Worm (Caenorhabditis elegans) whole organism, L2 larva: ENCODE data around the gene glf-1.

Experiments used
- C34F6.9 ChIP-seq: fragments of 150-350 bp; optimal IDR thresholded peaks from 2 replicates; lab custom pipeline; 2014; ENCODE audit warnings: missing biosample characterization, missing genetic modification characterization
- F13H6.1 ChIP-seq: sonication (generic microtip); optimal IDR thresholded peaks from 2 replicates; lab custom pipeline; 2016; ENCODE audit warnings: missing genetic modification characterization, missing compliant biosample characterization
- R02D3.7 ChIP-seq: fragments of 150-350 bp; optimal IDR thresholded peaks from 2 replicates; lab custom pipeline; 2014; ENCODE audit warnings: missing biosample characterization, missing genetic modification characterization
- Y55F3AM.14 ChIP-seq: fragments of 200-800 bp; sonication (Bioruptor generic); optimal IDR thresholded peaks from 2 replicates; lab custom pipeline; 2018; ENCODE audit warnings: mild to moderate bottlenecking, missing genetic modification characterization, missing compliant biosample characterization
- ZK546.5 ChIP-seq: sonication (generic microtip); optimal IDR thresholded peaks from 2 replicates; lab custom pipeline; 2017; ENCODE audit warnings: missing biosample characterization, missing genetic modification characterization
- aly-2 ChIP-seq: fragments of 150-350 bp; optimal IDR thresholded peaks from 2 replicates; lab custom pipeline; 2014; ENCODE audit warnings: missing biosample characterization, missing genetic modification characterization
- ama-1 ChIP-seq: fragments of 150-350 bp; optimal IDR thresholded peaks from 2 replicates; lab custom pipeline; 2018; ENCODE audit warnings: inconsistent platforms
- blmp-1 ChIP-seq: sonication (generic microtip); optimal IDR thresholded peaks from 2 replicates; lab custom pipeline; 2017; ENCODE audit warnings: missing genetic modification characterization, mild to moderate bottlenecking, missing compliant biosample characterization, antibody characterized with exemption, moderate library complexity; ENCODE audit not compliant: insufficient read depth
- ceh-16 ChIP-seq: fragments of 150-350 bp; optimal IDR thresholded peaks from 2 replicates; lab custom pipeline; 2014; ENCODE audit warnings: missing biosample characterization, missing genetic modification characterization
- ceh-82 ChIP-seq: fragments of 150-350 bp; optimal IDR thresholded peaks from 2 replicates; lab custom pipeline; 2014; ENCODE audit warnings: missing biosample characterization, missing genetic modification characterization
- crh-2 ChIP-seq: sonication (generic microtip); optimal IDR thresholded peaks from 2 replicates; lab custom pipeline; 2017; ENCODE audit warnings: missing biosample characterization, missing genetic modification characterization
- dmd-4 ChIP-seq: sonication (generic microtip); optimal IDR thresholded peaks from 2 replicates; lab custom pipeline; 2017; ENCODE audit warnings: missing biosample characterization, missing genetic modification characterization
- egl-27 ChIP-seq: sonication (generic microtip); optimal IDR thresholded peaks from 3 replicates; lab custom pipeline; 2017; ENCODE audit warnings: missing biosample characterization, missing genetic modification reagents, missing genetic modification characterization
- elt-1 ChIP-seq: fragments of 150-350 bp; optimal IDR thresholded peaks from 2 replicates; lab custom pipeline; 2014; ENCODE audit warnings: missing biosample characterization, missing genetic modification characterization
- lin-11 ChIP-seq: fragments of 150-350 bp; sonication (generic microtip); optimal IDR thresholded peaks from 2 replicates; lab custom pipeline; 2014; ENCODE audit warnings: missing biosample characterization, missing genetic modification characterization, inconsistent platforms, mixed read lengths
- lin-13 ChIP-seq: fragments of 150-350 bp; optimal IDR thresholded peaks from 2 replicates; lab custom pipeline; 2014; ENCODE audit warnings: missing biosample characterization, missing genetic modification reagents, missing genetic modification characterization
- lin-39 ChIP-seq: fragments of 150-350 bp; optimal IDR thresholded peaks from 2 replicates; lab custom pipeline; 2014; ENCODE audit warnings: missing biosample characterization, missing genetic modification reagents, missing genetic modification characterization
- lsy-2 ChIP-seq, 2 experiments: fragments of 150-350 bp in 1 of 2; sonication (generic microtip) in 1 of 2; optimal IDR thresholded peaks; 2 replicates each; lab custom pipeline; 2014 to 2017; ENCODE audit warnings: missing biosample characterization in 2 of 2, missing genetic modification characterization in 2 of 2
- mab-5 ChIP-seq: fragments of 150-350 bp; optimal IDR thresholded peaks from 2 replicates; lab custom pipeline; 2014; ENCODE audit warnings: missing biosample characterization, missing genetic modification characterization
- mbf-1 ChIP-seq: sonication (generic microtip); optimal IDR thresholded peaks from 2 replicates; lab custom pipeline; 2017; ENCODE audit warnings: missing biosample characterization, missing genetic modification characterization
- mdl-1 ChIP-seq, 2 experiments: fragments of 150-350 bp in 1 of 2; sonication (generic microtip) in 1 of 2; optimal IDR thresholded peaks; 2 replicates each; lab custom pipeline; 2017; ENCODE audit warnings: missing biosample characterization in 2 of 2, missing genetic modification characterization in 2 of 2
- nhr-10 ChIP-seq: sonication (generic microtip); optimal IDR thresholded peaks from 2 replicates; lab custom pipeline; 2017; ENCODE audit warnings: missing biosample characterization, missing genetic modification characterization
- nhr-129 ChIP-seq: fragments of 150-350 bp; optimal IDR thresholded peaks from 2 replicates; lab custom pipeline; 2014; ENCODE audit warnings: missing biosample characterization, missing genetic modification characterization
- nhr-21 ChIP-seq: fragments of 150-350 bp; optimal IDR thresholded peaks from 2 replicates; lab custom pipeline; 2014; ENCODE audit warnings: missing biosample characterization, missing genetic modification characterization
- nhr-237 ChIP-seq: fragments of 150-350 bp; optimal IDR thresholded peaks from 2 replicates; lab custom pipeline; 2014; ENCODE audit warnings: missing biosample characterization, missing genetic modification characterization
- nhr-77 ChIP-seq: fragments of 150-350 bp; optimal IDR thresholded peaks from 2 replicates; lab custom pipeline; 2014; ENCODE audit warnings: missing biosample characterization, missing genetic modification characterization
- peb-1 ChIP-seq: fragments of 150-350 bp; optimal IDR thresholded peaks from 2 replicates; lab custom pipeline; 2014; ENCODE audit warnings: missing biosample characterization, missing genetic modification characterization
- sem-4 ChIP-seq: fragments of 150-350 bp; optimal IDR thresholded peaks from 2 replicates; lab custom pipeline; 2014; ENCODE audit warnings: missing biosample characterization, missing genetic modification reagents, missing genetic modification characterization
- skn-1 ChIP-seq: sonication (generic microtip); optimal IDR thresholded peaks from 2 replicates; lab custom pipeline; 2017; ENCODE audit warnings: missing biosample characterization, missing genetic modification characterization
- sma-9 ChIP-seq, 2 experiments: fragments of 150-350 bp in 1 of 2; sonication (generic microtip) in 1 of 2; optimal IDR thresholded peaks; 2 replicates each; lab custom pipeline; 2014 to 2016; ENCODE audit warnings: missing genetic modification characterization in 2 of 2, mild to moderate bottlenecking in 1 of 2, missing biosample characterization in 1 of 2, missing compliant biosample characterization in 1 of 2, missing genetic modification reagents in 1 of 2, moderate library complexity in 1 of 2
- snpc-4 ChIP-seq: fragments of 150-350 bp; optimal IDR thresholded peaks from 2 replicates; lab custom pipeline; 2014; ENCODE audit warnings: missing biosample characterization, missing genetic modification characterization
- unc-39 ChIP-seq: fragments of 150-350 bp; optimal IDR thresholded peaks from 2 replicates; lab custom pipeline; 2014; ENCODE audit warnings: missing biosample characterization, missing genetic modification characterization
- unc-55 ChIP-seq: fragments of 150-350 bp; sonication (generic microtip); optimal IDR thresholded peaks from 3 replicates; lab custom pipeline; 2014; ENCODE audit warnings: missing biosample characterization, missing genetic modification reagents, missing genetic modification characterization
- unc-62 ChIP-seq: fragments of 150-350 bp; optimal IDR thresholded peaks from 2 replicates; lab custom pipeline; 2014; ENCODE audit warnings: missing biosample characterization, missing genetic modification reagents, missing genetic modification characterization
- ztf-1 ChIP-seq: fragments of 200-800 bp; sonication (Bioruptor generic); conservative IDR thresholded peaks from 2 replicates; pipeline ENCODE4 v1.3.6; 2022; ENCODE audit warnings: missing genetic modification characterization, missing compliant biosample characterization
- ztf-4 ChIP-seq: fragments of 150-350 bp; optimal IDR thresholded peaks from 2 replicates; lab custom pipeline; 2014; ENCODE audit warnings: missing biosample characterization, missing genetic modification characterization

glf-1 gene

DNA sequence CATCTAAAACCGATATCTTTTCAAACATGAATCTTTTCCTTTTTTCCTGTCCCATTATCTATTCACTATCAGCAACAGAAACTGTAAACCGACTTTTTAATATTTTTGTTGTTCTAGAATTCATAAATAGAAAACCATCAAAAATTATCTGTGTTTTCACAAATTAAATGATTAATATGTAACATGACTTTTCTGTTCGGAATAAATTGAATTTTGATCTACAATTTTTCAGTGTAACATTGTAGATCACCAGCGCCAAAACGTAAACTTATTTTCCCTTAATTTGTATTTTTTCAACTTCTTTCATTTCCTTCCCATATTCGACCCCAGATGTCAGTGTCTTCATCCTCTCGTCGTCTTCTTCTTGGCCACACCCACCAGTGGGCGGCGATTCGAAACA, 5.6 kb downstream of the glf-1 start, which contains the start of gene H04M03.3:
H04M03.3 (plus strand) TSS at position 301 of the 400 bp plus-strand sequence.
- TF ChIP-seq unc-62 (GFP tag; lab: Kevin White, UChicago) (no peak), C34F6.9 (tag; lab: Kevin White, UChicago) (no peak), ceh-16 (tag; lab: Kevin White, UChicago) (no peak), ZK546.5 (tag; lab: Kevin White, UChicago) (no peak), ztf-4 (tag; lab: Kevin White, UChicago) (no peak), mab-5 (tag; lab: Kevin White, UChicago) (no peak), ztf-1 (GFP tag; lab: Robert Waterston, UW) (no peak), lin-13 (GFP tag; lab: Kevin White, UChicago) (no peak), peb-1 (tag; lab: Kevin White, UChicago) (no peak), ama-1 (lab: Kevin White, UChicago) (no peak), unc-39 (no peak), nhr-237 (tag; lab: Kevin White, UChicago) (no peak), skn-1 (tag; lab: Kevin White, UChicago) (no peak), nhr-10 (no peak)

DNA sequence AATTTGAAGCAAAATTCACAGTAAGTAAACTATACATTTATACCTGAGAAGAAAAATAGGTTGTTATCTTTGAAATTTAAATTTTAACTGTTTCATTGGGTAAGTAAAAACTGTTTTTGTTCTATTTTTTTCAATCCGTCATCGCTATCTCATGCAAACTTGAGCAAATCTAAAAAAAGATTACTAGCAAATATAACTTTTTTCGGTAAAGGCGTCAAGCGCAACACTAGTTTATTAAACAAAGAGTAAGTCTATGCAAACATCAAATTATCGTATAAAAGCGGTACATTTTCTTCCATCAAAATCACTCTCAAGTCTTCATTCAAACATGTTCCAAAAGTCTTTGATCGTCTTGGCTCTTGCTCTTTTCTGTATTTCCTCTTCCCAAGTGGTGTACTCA, 9.6 kb downstream of the glf-1 start, which contains the start of gene nspb-6:
nspb-6 (plus strand) TSS at position 301 of the 400 bp plus-strand sequence.
- TF ChIP-seq lsy-2 (tag; optimal IDR thresholded peaks at IDR 0.05; lab: Kevin White, UChicago) (no peak), aly-2 (tag; lab: Kevin White, UChicago) (no peak), mab-5 (tag; lab: Kevin White, UChicago) (no peak)

DNA sequence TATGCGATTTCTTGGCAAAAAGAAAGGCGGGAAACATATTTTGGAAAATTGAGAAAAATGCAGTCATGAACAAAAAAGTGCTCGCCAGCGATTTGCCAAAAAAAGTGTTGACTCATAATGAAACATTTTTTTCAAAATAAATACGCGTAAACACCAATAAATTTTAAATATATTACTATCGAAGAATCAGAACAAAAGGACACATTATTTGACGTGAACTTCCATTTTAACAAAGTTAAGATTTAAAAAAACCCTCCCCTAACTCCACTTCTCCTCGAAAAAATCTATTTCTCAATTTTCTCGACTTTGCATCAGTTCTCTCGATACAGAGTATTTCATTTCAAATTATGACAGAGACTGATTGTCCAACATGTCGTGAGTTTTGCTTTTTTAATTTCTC, 10.7 kb downstream of the glf-1 start, which contains the start of gene pck-3:
pck-3 (plus strand) TSS at position 301 of the 400 bp plus-strand sequence.
- TF ChIP-seq nhr-77 (tag; lab: Kevin White, UChicago) (no peak), blmp-1 (no peak), nhr-129 (no peak), R02D3.7 (no peak), sma-9 (GFP tag; optimal IDR thresholded peaks at IDR 0.05; lab: Kevin White, UChicago) (no peak), sma-9 (tag; optimal IDR thresholded peaks at IDR 0.05; lab: Kevin White, UChicago) (no peak), skn-1 (tag; lab: Kevin White, UChicago) (no peak), nhr-237 (tag; lab: Kevin White, UChicago) (no peak), F13H6.1 (tag; lab: Kevin White, UChicago) (no peak), nhr-21 (tag; lab: Kevin White, UChicago) (no peak), lsy-2 (tag; optimal IDR thresholded peaks at IDR 0.05; lab: Kevin White, UChicago) (no peak), lin-39 (tag; lab: Kevin White, UChicago) (no peak), ceh-82 (tag; lab: Kevin White, UChicago) (no peak), snpc-4 (tag; lab: Kevin White, UChicago) (no peak), Y55F3AM.14 (GFP tag; lab: Kevin White, UChicago) (no peak), mdl-1 (tag; optimal IDR thresholded peaks at IDR 0.05; lab: Kevin White, UChicago) (no peak), sem-4 (tag; lab: Kevin White, UChicago) (no peak), ama-1 (lab: Kevin White, UChicago) (no peak), unc-55 (no peak)

DNA sequence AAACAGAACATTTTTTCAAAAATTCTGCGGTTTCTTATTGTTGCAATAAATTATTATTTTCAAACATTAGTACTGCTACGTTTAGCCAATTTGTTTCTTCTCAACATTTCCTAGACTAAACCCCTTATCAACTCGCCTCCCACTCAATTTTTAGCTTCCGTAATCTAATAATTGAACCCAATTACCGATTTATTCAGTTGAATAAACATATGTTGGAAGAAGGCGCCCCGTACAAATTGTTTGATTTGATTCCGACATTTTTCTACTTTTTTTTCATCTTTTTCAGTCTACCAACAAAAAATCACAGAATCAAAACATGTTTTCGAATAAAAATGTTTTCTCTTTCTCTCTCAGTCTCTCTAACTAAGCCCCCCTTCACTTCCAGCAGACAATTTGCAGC, 17.1 kb downstream of the glf-1 start:
- no peak for TF ChIP-seq dmd-4 (tag; lab: Kevin White, UChicago)
- no peak for TF ChIP-seq egl-27 (tag; lab: Kevin White, UChicago)
- no peak for TF ChIP-seq F13H6.1 (tag; lab: Kevin White, UChicago)
- no peak for TF ChIP-seq lin-11 (tag; lab: Kevin White, UChicago)
- TF ChIP-seq mab-5 (tag; lab: Kevin White, UChicago): no peak
- no peak for TF ChIP-seq ceh-16 (tag; lab: Kevin White, UChicago)
- no peak for TF ChIP-seq elt-1 (tag; lab: Kevin White, UChicago)
- TF ChIP-seq mdl-1 (tag; optimal IDR thresholded peaks at IDR 0.05; lab: Kevin White, UChicago): no peak
- TF ChIP-seq crh-2 (tag; lab: Kevin White, UChicago): no peak
- no peak for TF ChIP-seq lin-39 (tag; lab: Kevin White, UChicago)
- no peak for TF ChIP-seq mbf-1 (tag; lab: Kevin White, UChicago)
- TF ChIP-seq lin-13 (GFP tag; lab: Kevin White, UChicago): no peak
- TF ChIP-seq nhr-10: no peak
